Worm (Caenorhabditis elegans): ENCODE results near the gene nhr-22.
A peak's percentile ranks its signal among the peaks of the same experiment; 100 is the strongest.

Gene nhr-22

ce11 chrII:6491817-6492452 is 42.3 kb upstream of the nhr-22 start, which contains the start of the genes T28D9.11 and T28D9.1 (continued):
- TF ChIP-seq sox-4 (tag; optimal IDR thresholded peaks at IDR 0.05) (no peak), dpl-1 (GFP tag; optimal IDR thresholded peaks at IDR 0.05) (peak in 2 of 3 experiments; percentile 4 to 50), elt-3 (tag; optimal IDR thresholded peaks at IDR 0.05) (no peak), jun-1 (tag; optimal IDR thresholded peaks at IDR 0.05) (no peak), pag-3 (tag; optimal IDR thresholded peaks at IDR 0.05; ENCODE audit: borderline replicate concordance, insufficient read depth) (no peak), lin-35 (GFP tag; optimal IDR thresholded peaks at IDR 0.05) (peak in 1 of 2 experiments; percentile 56), grh-1 (GFP tag; IDR thresholded peaks at IDR 0.05) (0 out of 2 replicates have a peak, but pooled peaks have one; percentile 22), pax-3 (tag; optimal IDR thresholded peaks at IDR 0.05) (no peak), fkh-4 (tag; optimal IDR thresholded peaks at IDR 0.05; ENCODE audit: borderline replicate concordance) (no peak), unc-130 (tag; optimal IDR thresholded peaks at IDR 0.05) (no peak), nhr-47 (tag; optimal IDR thresholded peaks at IDR 0.05) (peak; percentile 56), nhr-28 (tag; optimal IDR thresholded peaks at IDR 0.05) (no peak), snu-23 (GFP tag; optimal IDR thresholded peaks at IDR 0.05) (peak; percentile 32), lir-3 (tag; optimal IDR thresholded peaks at IDR 0.05; ENCODE audit: poor library complexity) (no peak), nhr-85 (tag) (no peak), nhr-11 (tag; optimal IDR thresholded peaks at IDR 0.05) (no peak), nhr-76 (tag; optimal IDR thresholded peaks at IDR 0.05) (no peak), lin-14 (GFP tag; optimal IDR thresholded peaks at IDR 0.05) (peak; percentile 88), swsn-7 (tag; optimal IDR thresholded peaks at IDR 0.05) (peak; percentile 49), nhr-84 (tag; optimal IDR thresholded peaks at IDR 0.05) (no peak), hlh-17 (GFP tag; optimal IDR thresholded peaks at IDR 0.05; ENCODE audit: borderline replicate concordance) (no peak), aha-1 (tag; optimal IDR thresholded peaks at IDR 0.05) (no peak), ces-1 (GFP tag; optimal IDR thresholded peaks at IDR 0.05) (no peak), ztf-4 (tag; optimal IDR thresholded peaks at IDR 0.05) (peak; percentile 23), rnt-1 (tag; optimal IDR thresholded peaks at IDR 0.05) (peak; percentile 58), nhr-19 (GFP tag; conservative IDR thresholded peaks at IDR 0.05) (0 out of 2 replicates have a peak, but pooled peaks have one; percentile 16), C04F5.9 (tag; optimal IDR thresholded peaks at IDR 0.05) (no peak), lin-13 (GFP tag; optimal IDR thresholded peaks at IDR 0.05) (peak; percentile 33), F16B12.6 (tag; optimal IDR thresholded peaks at IDR 0.05) (no peak), mdl-1 (tag; optimal IDR thresholded peaks at IDR 0.05) (no peak), ceh-90 (tag; optimal IDR thresholded peaks at IDR 0.05) (no peak)

ce11 chrII:6491187-6491586 is 41.6 kb upstream of the nhr-22 start:
- no peak for TF ChIP-seq fkh-8 (tag; optimal IDR thresholded peaks at IDR 0.05)
- TF ChIP-seq nhr-12 (tag; optimal IDR thresholded peaks at IDR 0.05), result no peak
- TF ChIP-seq egl-27 (tag; optimal IDR thresholded peaks at IDR 0.05), result no peak
- TF ChIP-seq swsn-7 (tag; optimal IDR thresholded peaks at IDR 0.05), result no peak
- TF ChIP-seq dpl-1 (GFP tag; optimal IDR thresholded peaks at IDR 0.05), result no peak
- no peak for TF ChIP-seq jun-1 (tag; optimal IDR thresholded peaks at IDR 0.05)
- TF ChIP-seq unc-130 (tag; optimal IDR thresholded peaks at IDR 0.05), result no peak
- TF ChIP-seq fkh-4 (tag; optimal IDR thresholded peaks at IDR 0.05; ENCODE audit: borderline replicate concordance), result no peak
- TF ChIP-seq nhr-84 (tag; optimal IDR thresholded peaks at IDR 0.05), result no peak
- TF ChIP-seq elt-3 (tag; optimal IDR thresholded peaks at IDR 0.05), result no peak
- no peak for TF ChIP-seq alr-1 (tag; optimal IDR thresholded peaks at IDR 0.05; ENCODE audit: borderline replicate concordance)
- TF ChIP-seq fos-1 (tag; optimal IDR thresholded peaks at IDR 0.05), result no peak
- no peak for TF ChIP-seq sup-37 (GFP tag; optimal IDR thresholded peaks at IDR 0.05)

- TF ChIP-seq fkh-8 (tag; optimal IDR thresholded peaks at IDR 0.05) (peak; percentile 46), unc-30 (tag; optimal IDR thresholded peaks at IDR 0.05) (no peak), nhr-20 (tag; optimal IDR thresholded peaks at IDR 0.05) (peak; percentile 63), mep-1 (tag; optimal IDR thresholded peaks at IDR 0.05) (peak; percentile 61), C16A3.4 (tag; optimal IDR thresholded peaks at IDR 0.05) (peak; percentile 76), ceh-90 (tag; optimal IDR thresholded peaks at IDR 0.05) (no peak), skn-1 (tag; optimal IDR thresholded peaks at IDR 0.05) (peak; percentile 46), grh-1 (GFP tag; IDR thresholded peaks at IDR 0.05) (peak; percentile 43; the same call in 1 of the 2 replicates), zip-4 (GFP tag; optimal IDR thresholded peaks at IDR 0.05) (no peak), swsn-7 (tag; optimal IDR thresholded peaks at IDR 0.05) (peak; percentile 52), dpl-1 (GFP tag; optimal IDR thresholded peaks at IDR 0.05) (peak; percentile 71 to 86 (median 80)), nhr-237 (tag; optimal IDR thresholded peaks at IDR 0.05) (no peak), lsy-2 (tag; optimal IDR thresholded peaks at IDR 0.05) (peak; percentile 98 to 99), lin-35 (GFP tag; optimal IDR thresholded peaks at IDR 0.05) (peak; percentile 78 to 91), nhr-76 (tag; optimal IDR thresholded peaks at IDR 0.05) (no peak), elt-2 (tag; optimal IDR thresholded peaks at IDR 0.05) (peak; percentile 32), ztf-4 (tag; optimal IDR thresholded peaks at IDR 0.05) (no peak), pax-3 (tag; optimal IDR thresholded peaks at IDR 0.05) (no peak), xbp-1 (tag; optimal IDR thresholded peaks at IDR 0.05) (peak; percentile 55)
Observed at ce11 chrII:6489711-6490184, 40.2 kb upstream of the nhr-22 start, which contains the start of the genes snr-3 and rsp-5. Gene snr-3 (minus strand): TSS chrII:6489761. Gene rsp-5 (plus strand): TSS chrII:6490165.

Measured in whole organism, L1 larva.